Worm (Caenorhabditis elegans) whole organism, young adult: ENCODE results near the gene gba-2.

Source experiments
- B0261.1 ChIP-seq: sonication (generic microtip); optimal IDR thresholded peaks from 2 replicates; lab custom pipeline; 2016; ENCODE audit warnings: mild to moderate bottlenecking, missing genetic modification characterization, moderate library complexity, missing compliant biosample characterization
- B0336.3 ChIP-seq: fragments of 200-800 bp; sonication (Bioruptor generic); IDR thresholded peaks from 2 replicates; pipeline ENCODE4 v1.3.6; 2022; ENCODE audit warnings: missing genetic modification characterization, missing compliant biosample characterization
- D2030.7 ChIP-seq: fragments of 200-800 bp; sonication (Bioruptor generic); IDR thresholded peaks from 2 replicates; pipeline ENCODE4 v1.3.6; 2022; ENCODE audit warnings: missing genetic modification reagents, missing genetic modification characterization, missing compliant biosample characterization
- F22D6.2 ChIP-seq: sonication (generic microtip); optimal IDR thresholded peaks from 2 replicates; lab custom pipeline; 2016; ENCODE audit warnings: mild to moderate bottlenecking, missing genetic modification characterization, missing compliant biosample characterization
- F23B12.7 ChIP-seq: sonication (generic microtip); optimal IDR thresholded peaks from 2 replicates; lab custom pipeline; 2017; ENCODE audit warnings: missing genetic modification characterization, mild to moderate bottlenecking, missing compliant biosample characterization, antibody characterized with exemption, moderate library complexity; ENCODE audit not compliant: insufficient read depth
- F33H1.4 ChIP-seq: fragments of 200-800 bp; sonication (Bioruptor generic); IDR thresholded peaks from 2 replicates; pipeline ENCODE4 v1.3.6; 2022; ENCODE audit warnings: missing genetic modification reagents, missing genetic modification characterization, missing compliant biosample characterization
- F55B11.4 ChIP-seq: sonication (generic microtip); optimal IDR thresholded peaks from 2 replicates; lab custom pipeline; 2016; ENCODE audit warnings: missing compliant biosample characterization, missing genetic modification characterization, borderline replicate concordance; ENCODE audit not compliant: insufficient read depth
- F57A8.1 ChIP-seq: fragments of 200-800 bp; sonication (Bioruptor generic); optimal IDR thresholded peaks from 2 replicates; lab custom pipeline; 2018; ENCODE audit warnings: mild to moderate bottlenecking, missing genetic modification characterization, moderate library complexity, missing compliant biosample characterization
- K12H6.12 ChIP-seq: fragments of 200-800 bp; sonication (Bioruptor generic); optimal IDR thresholded peaks from 2 replicates; lab custom pipeline; 2018; ENCODE audit warnings: mild to moderate bottlenecking, missing genetic modification characterization, missing compliant biosample characterization
- ama-1 ChIP-seq, 3 experiments: fragments of 150-350 bp in 1 of 3; sonication (generic microtip) in 2 of 3; optimal IDR thresholded peaks; 2 replicates each; lab custom pipeline; 2014 to 2018; ENCODE audit warnings: missing biosample characterization in 2 of 3, missing genetic modification characterization in 2 of 3, missing genetic modification reagents in 2 of 3
- attf-6 ChIP-seq: fragments of 200-800 bp; sonication (Bioruptor generic); IDR thresholded peaks from 2 replicates; pipeline ENCODE4 v1.3.6; 2022; ENCODE audit warnings: missing genetic modification reagents, missing genetic modification characterization, missing compliant biosample characterization
- cebp-1 ChIP-seq, 2 experiments: fragments of 200-800 bp in 1 of 2; sonication (Bioruptor generic) in 1 of 2; sonication (generic microtip) in 1 of 2; IDR thresholded peaks in 1 of 2; optimal IDR thresholded peaks in 1 of 2; 2 replicates each; pipeline versions ENCODE4 v1.3.6 to Lab custom; 2017 to 2022; ENCODE audit warnings: missing compliant biosample characterization in 2 of 2, missing genetic modification characterization in 2 of 2, mild to moderate bottlenecking in 1 of 2, missing genetic modification reagents in 1 of 2, moderate library complexity in 1 of 2
- cebp-2 ChIP-seq: fragments of 200-800 bp; sonication (Bioruptor generic); IDR thresholded peaks from 2 replicates; pipeline ENCODE4 v1.3.6; 2022; ENCODE audit warnings: missing genetic modification characterization, missing compliant biosample characterization
- ceh-91 ChIP-seq: fragments of 200-800 bp; sonication (Bioruptor generic); IDR thresholded peaks from 2 replicates; pipeline ENCODE4 v1.3.6; 2022; ENCODE audit warnings: missing genetic modification reagents, missing genetic modification characterization, missing compliant biosample characterization
- dox-1 ChIP-seq: fragments of 200-800 bp; sonication (Bioruptor generic); IDR thresholded peaks from 2 replicates; pipeline ENCODE4 v1.3.6; 2022; ENCODE audit warnings: missing genetic modification reagents, missing genetic modification characterization, missing compliant biosample characterization
- efl-1 ChIP-seq: fragments of 150-350 bp; optimal IDR thresholded peaks from 2 replicates; lab custom pipeline; 2014; ENCODE audit warnings: missing biosample characterization, missing genetic modification reagents, missing genetic modification characterization
- egl-44 ChIP-seq: fragments of 200-800 bp; sonication (Bioruptor generic); IDR thresholded peaks from 2 replicates; pipeline ENCODE4 v1.3.6; 2022; ENCODE audit warnings: missing genetic modification reagents, missing genetic modification characterization, missing compliant biosample characterization
- ets-4 ChIP-seq: fragments of 200-800 bp; sonication (Bioruptor generic); optimal IDR thresholded peaks from 2 replicates; lab custom pipeline; 2018; ENCODE audit warnings: mild to moderate bottlenecking, missing genetic modification characterization, missing compliant biosample characterization
- gei-17 ChIP-seq: fragments of 200-800 bp; sonication (Bioruptor generic); optimal IDR thresholded peaks from 2 replicates; lab custom pipeline; 2018; ENCODE audit warnings: mild to moderate bottlenecking, missing genetic modification characterization, missing compliant biosample characterization
- him-1 ChIP-seq: sonication (generic microtip); optimal IDR thresholded peaks from 2 replicates; lab custom pipeline; 2016; ENCODE audit warnings: missing genotype, missing genetic modification reagents, missing genetic modification characterization, missing compliant biosample characterization
- hlh-26 ChIP-seq: fragments of 200-800 bp; sonication (Bioruptor generic); conservative IDR thresholded peaks from 2 replicates; pipeline ENCODE4 v1.3.6; 2022; ENCODE audit warnings: missing genetic modification reagents, missing genetic modification characterization, missing compliant biosample characterization
- hmg-1.2 ChIP-seq: fragments of 200-800 bp; sonication (Bioruptor generic); IDR thresholded peaks from 2 replicates; pipeline ENCODE4 v1.3.6; 2022; ENCODE audit warnings: missing genetic modification reagents, missing genetic modification characterization, missing compliant biosample characterization
- hsf-1 ChIP-seq: fragments of 200-800 bp; sonication (Bioruptor generic); IDR thresholded peaks from 2 replicates; pipeline ENCODE4 v1.3.6; 2022; ENCODE audit warnings: missing genetic modification reagents, missing genetic modification characterization, missing compliant biosample characterization
- lsl-1 ChIP-seq: fragments of 200-800 bp; sonication (Bioruptor generic); optimal IDR thresholded peaks from 2 replicates; lab custom pipeline; 2018; ENCODE audit warnings: mild to moderate bottlenecking, missing genetic modification characterization, moderate library complexity, missing compliant biosample characterization
- madf-6 ChIP-seq: fragments of 200-800 bp; sonication (Bioruptor generic); IDR thresholded peaks from 2 replicates; pipeline ENCODE4 v1.3.6; 2022; ENCODE audit warnings: missing genetic modification reagents, missing genetic modification characterization, missing compliant biosample characterization
- madf-8 ChIP-seq: fragments of 200-800 bp; sonication (Bioruptor generic); conservative IDR thresholded peaks from 2 replicates; pipeline ENCODE4 v1.3.6; 2022; ENCODE audit warnings: missing genetic modification reagents, missing genetic modification characterization, missing compliant biosample characterization
- mcd-1 ChIP-seq: fragments of 200-800 bp; sonication (Bioruptor generic); IDR thresholded peaks from 2 replicates; pipeline ENCODE4 v1.3.6; 2022; ENCODE audit warnings: missing genetic modification reagents, missing genetic modification characterization, missing compliant biosample characterization
- mxl-1 ChIP-seq: sonication (generic microtip); optimal IDR thresholded peaks from 2 replicates; lab custom pipeline; 2016; ENCODE audit warnings: missing genetic modification characterization, missing compliant biosample characterization
- nhr-179 ChIP-seq: sonication (generic microtip); optimal IDR thresholded peaks from 2 replicates; lab custom pipeline; 2016; ENCODE audit warnings: mild to moderate bottlenecking, missing genetic modification characterization, missing compliant biosample characterization
- nhr-80 ChIP-seq: sonication (generic microtip); optimal IDR thresholded peaks from 2 replicates; lab custom pipeline; 2016; ENCODE audit warnings: missing genetic modification characterization, missing compliant biosample characterization
- tbp1 ChIP-seq: fragments of 200-800 bp; sonication (Bioruptor generic); optimal IDR thresholded peaks from 2 replicates; lab custom pipeline; 2018; ENCODE audit warnings: mild to moderate bottlenecking, missing genetic modification characterization, missing compliant biosample characterization
- unc-130 ChIP-seq: sonication (generic microtip); optimal IDR thresholded peaks from 2 replicates; lab custom pipeline; 2016; ENCODE audit warnings: missing genetic modification reagents, missing genetic modification characterization, missing compliant biosample characterization
- zfh-2 ChIP-seq: fragments of 200-800 bp; sonication (Bioruptor generic); conservative IDR thresholded peaks from 2 replicates; pipeline ENCODE4 v1.3.6; 2022; ENCODE audit warnings: missing genetic modification reagents, missing genetic modification characterization, missing compliant biosample characterization
- ztf-22 ChIP-seq: fragments of 200-800 bp; sonication (Bioruptor generic); optimal IDR thresholded peaks from 2 replicates; lab custom pipeline; 2018; ENCODE audit warnings: mild to moderate bottlenecking, missing genetic modification characterization, moderate library complexity, missing compliant biosample characterization
- ztf-26 ChIP-seq: sonication (generic microtip); optimal IDR thresholded peaks from 2 replicates; lab custom pipeline; 2017; ENCODE audit warnings: missing genetic modification characterization, missing compliant biosample characterization

gba-2 gene

DNA sequence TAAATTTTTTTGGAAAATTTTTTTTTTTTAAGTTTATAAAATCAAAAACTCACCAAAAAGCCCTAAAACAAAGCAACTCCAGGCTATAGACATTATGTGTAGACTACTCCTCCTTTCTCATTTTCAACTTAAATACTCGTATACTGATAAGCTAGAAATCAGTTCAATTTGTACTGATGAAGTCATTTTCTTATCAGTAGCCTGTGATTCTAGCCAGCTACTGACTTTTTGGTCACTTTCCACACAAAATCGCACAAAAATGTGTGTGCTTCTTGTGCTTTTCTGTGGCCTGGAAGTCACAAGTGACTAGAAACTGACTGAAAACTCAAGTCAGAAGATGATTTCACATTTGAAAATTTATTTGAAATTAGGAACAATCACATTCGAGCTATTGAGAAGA lies at the start of gene gba-2:
TSS of gene gba-2 (minus strand) at position 106 of the 400 bp plus-strand sequence.
- TF ChIP-seq nhr-80 (peak; percentile 50), hmg-1.2 (no peak)
- TF ChIP-seq, all 124 proteins: peak for 1

DNA sequence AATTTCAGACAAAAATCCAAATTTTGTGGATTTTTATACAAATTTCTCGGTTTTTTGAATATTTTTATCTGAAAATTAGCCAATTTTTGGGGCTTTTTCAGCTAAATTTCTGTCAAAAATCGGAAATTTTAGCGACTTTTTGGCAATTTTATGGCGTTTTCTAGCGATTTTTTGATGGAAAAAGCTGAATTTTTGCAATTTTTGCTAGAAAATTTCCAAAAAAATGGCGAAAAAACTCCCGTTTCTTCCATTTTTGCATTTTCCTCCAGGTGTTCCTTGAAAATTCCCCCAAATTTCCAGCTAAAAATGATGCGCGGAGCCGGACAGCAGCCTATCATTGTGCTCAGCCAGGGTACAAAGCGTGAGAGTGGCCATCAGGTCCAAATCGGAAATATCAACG lies 47.0 kb upstream of the gba-2 start, which contains the start of gene cct-3:
TSS of gene cct-3 (plus strand) at position 301 of the 400 bp plus-strand sequence.
- TF ChIP-seq ceh-91 (GFP tag; lab: Robert Waterston, UW), result no peak
- no peak for TF ChIP-seq madf-8 (GFP tag; lab: Robert Waterston, UW)
- TF ChIP-seq F57A8.1, result no peak
- TF ChIP-seq mxl-1 (tag; lab: Kevin White, UChicago), result no peak
- TF ChIP-seq ztf-22 (GFP tag; lab: Kevin White, UChicago), result no peak
- TF ChIP-seq nhr-179, result no peak
- no peak for TF ChIP-seq unc-130 (GFP tag; lab: Kevin White, UChicago)
- TF ChIP-seq dox-1 (GFP tag; lab: Robert Waterston, UW), result no peak
- TF ChIP-seq B0261.1 (tag; lab: Kevin White, UChicago), result no peak
- no peak for TF ChIP-seq ets-4 (GFP tag; lab: Kevin White, UChicago)
- no peak for TF ChIP-seq egl-44 (GFP tag; lab: Robert Waterston, UW)
- TF ChIP-seq B0336.3 (GFP tag; lab: Robert Waterston, UW), result no peak
- no peak for TF ChIP-seq madf-6 (GFP tag; lab: Robert Waterston, UW)
- no peak for TF ChIP-seq F23B12.7 (tag; lab: Kevin White, UChicago)
- TF ChIP-seq gei-17 (GFP tag; lab: Kevin White, UChicago), result no peak
- no peak for TF ChIP-seq hlh-26 (GFP tag; lab: Robert Waterston, UW)
- TF ChIP-seq ztf-26, result no peak
- TF ChIP-seq him-1 (tag; lab: Kevin White, UChicago), result no peak
- TF ChIP-seq K12H6.12 (tag; lab: Kevin White, UChicago), result no peak
- no peak for TF ChIP-seq ama-1 (optimal IDR thresholded peaks at IDR 0.05; lab: Kevin White, UChicago)
- no peak for TF ChIP-seq ama-1 (GFP tag; optimal IDR thresholded peaks at IDR 0.05; lab: Kevin White, UChicago)

DNA sequence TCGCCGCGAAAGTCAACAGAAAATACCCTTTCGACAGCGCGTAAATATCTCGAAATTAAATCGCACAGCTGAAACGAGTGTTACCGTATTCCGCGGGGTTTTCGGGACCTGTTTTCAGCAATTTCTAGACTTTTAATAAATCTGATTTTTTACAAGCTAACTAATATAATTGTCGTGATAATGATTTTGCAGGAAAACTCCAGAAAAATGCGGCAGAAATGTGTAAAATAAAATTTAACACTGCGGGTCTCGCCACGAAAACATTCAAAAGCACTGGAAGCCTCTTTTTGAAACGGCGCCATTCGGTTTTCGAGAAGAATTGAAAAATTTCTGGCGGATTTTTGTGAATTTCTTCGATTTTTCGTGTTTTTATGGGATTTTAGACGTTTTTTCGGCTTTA lies 46.2 kb upstream of the gba-2 start, which contains the start of gene F54A3.6:
TSS of gene F54A3.6 (minus strand) at position 42 of the 400 bp plus-strand sequence.
- TF ChIP-seq efl-1 (GFP tag; lab: Kevin White, UChicago) (peak; percentile 17), mcd-1 (0 out of 2 replicates have a peak, but pooled peaks have one; percentile 29), hmg-1.2 (peak; percentile 25; the same call in 1 of the 2 replicates), hsf-1 (peak; percentile 80), F33H1.4 (GFP tag; lab: Robert Waterston, UW) (peak; percentile 89), D2030.7 (GFP tag; lab: Robert Waterston, UW) (peak; percentile 52; the same call in 1 of the 2 replicates), madf-8 (GFP tag; lab: Robert Waterston, UW) (peak; percentile 30; the same call in 1 of the 2 replicates), lsl-1 (GFP tag; lab: Kevin White, UChicago) (peak; percentile 73), madf-6 (GFP tag; lab: Robert Waterston, UW) (peak; percentile 68)

DNA sequence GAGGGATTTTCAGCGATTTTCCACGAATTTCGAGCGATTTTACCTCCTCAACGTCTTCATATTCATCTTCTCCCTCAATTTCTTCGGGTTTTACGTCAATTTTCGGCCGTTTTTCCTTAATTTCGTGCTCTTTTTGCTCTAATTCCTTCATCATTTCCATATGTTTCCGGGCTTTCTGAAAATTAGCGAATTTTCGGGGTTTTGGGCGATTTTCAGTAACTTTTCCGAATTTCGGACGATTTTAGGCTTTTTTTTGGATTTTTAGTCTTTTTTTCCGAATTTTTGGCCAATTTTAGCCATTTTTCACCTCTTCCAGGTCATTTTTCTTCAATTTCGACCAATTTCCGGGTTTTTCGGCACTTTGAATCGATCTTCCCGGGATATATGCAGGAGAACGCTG lies 44.1 kb upstream of the gba-2 start:
- TF ChIP-seq cebp-2 (GFP tag; lab: Robert Waterston, UW) (no peak), F22D6.2 (no peak), tbp1 (GFP tag; lab: Kevin White, UChicago) (no peak), egl-44 (GFP tag; lab: Robert Waterston, UW) (no peak)
- TF ChIP-seq, all 124 proteins: peak for 0

DNA sequence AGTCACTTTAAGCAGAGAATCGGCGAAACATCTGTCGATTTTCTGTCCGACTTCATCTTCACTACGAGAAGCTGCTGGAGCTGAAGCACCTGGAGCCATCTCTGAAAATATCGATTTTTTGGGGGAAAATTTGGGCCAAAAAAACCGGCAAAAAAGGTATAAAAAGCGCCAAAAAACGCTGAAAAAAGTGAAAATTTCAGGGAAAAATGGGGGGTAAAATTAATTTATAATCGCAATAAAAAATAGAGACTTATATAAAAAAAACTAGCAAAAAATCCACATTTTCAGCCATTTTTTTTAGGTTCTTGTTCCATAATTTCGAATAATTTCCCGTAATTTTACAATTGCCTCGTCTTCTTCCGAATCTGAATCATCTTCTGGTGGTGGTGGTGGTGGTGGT lies 39.4 kb upstream of the gba-2 start, which contains the start of gene F54A3.5:
TSS of gene F54A3.5 (minus strand) at position 101 of the 400 bp plus-strand sequence.
- TF ChIP-seq cebp-1 (GFP tag; IDR thresholded peaks at IDR 0.05; lab: Robert Waterston, UW), result no peak
- TF ChIP-seq cebp-1 (tag; optimal IDR thresholded peaks at IDR 0.05; lab: Kevin White, UChicago), result no peak
- no peak for TF ChIP-seq F55B11.4 (tag; lab: Kevin White, UChicago)
- TF ChIP-seq zfh-2 (GFP tag; lab: Robert Waterston, UW), result no peak
- no peak for TF ChIP-seq ceh-91 (GFP tag; lab: Robert Waterston, UW)
- TF ChIP-seq F57A8.1, result no peak
- no peak for TF ChIP-seq attf-6 (GFP tag; lab: Robert Waterston, UW)
- no peak for TF ChIP-seq B0336.3 (GFP tag; lab: Robert Waterston, UW)
- TF ChIP-seq ztf-22 (GFP tag; lab: Kevin White, UChicago), result no peak
